Worm (Caenorhabditis elegans) whole organism, L3 larva: ENCODE data around the gene abts-3.

Experiments
- aly-2 ChIP-seq: fragments of 150-350 bp; optimal IDR thresholded peaks from 2 replicates; lab custom pipeline; 2014; ENCODE audit warnings: missing biosample characterization, missing genetic modification characterization
- ama-1 ChIP-seq: fragments of 150-350 bp; optimal IDR thresholded peaks from 2 replicates; lab custom pipeline; 2018
- ceh-16 ChIP-seq: sonication (generic microtip); optimal IDR thresholded peaks from 2 replicates; lab custom pipeline; 2017; ENCODE audit warnings: missing biosample characterization, missing genetic modification characterization
- egl-27 ChIP-seq: sonication (generic microtip); optimal IDR thresholded peaks from 4 replicates; lab custom pipeline; 2017; ENCODE audit warnings: missing biosample characterization, missing genetic modification reagents, missing genetic modification characterization
- elt-1 ChIP-seq: fragments of 150-350 bp; optimal IDR thresholded peaks from 2 replicates; lab custom pipeline; 2014; ENCODE audit warnings: missing biosample characterization, missing genetic modification characterization
- jun-1 ChIP-seq: fragments of 150-350 bp; optimal IDR thresholded peaks from 2 replicates; lab custom pipeline; 2014; ENCODE audit warnings: missing biosample characterization, missing genetic modification reagents, missing genetic modification characterization
- lin-15B ChIP-seq: fragments of 150-350 bp; optimal IDR thresholded peaks from 2 replicates; lab custom pipeline; 2014; ENCODE audit warnings: missing biosample characterization, missing genetic modification characterization
- lin-39 ChIP-seq: fragments of 150-350 bp; optimal IDR thresholded peaks from 2 replicates; lab custom pipeline; 2018; ENCODE audit warnings: missing biosample characterization, missing genetic modification reagents, missing genetic modification characterization
- skn-1 ChIP-seq: fragments of 150-350 bp; optimal IDR thresholded peaks from 2 replicates; lab custom pipeline; 2014; ENCODE audit warnings: missing biosample characterization, missing genetic modification characterization
- tbx-2 ChIP-seq: sonication (generic microtip); optimal IDR thresholded peaks from 2 replicates; lab custom pipeline; 2016; ENCODE audit warnings: mild to moderate bottlenecking, missing genetic modification characterization, missing compliant biosample characterization
- unc-39 ChIP-seq: sonication (generic microtip); optimal IDR thresholded peaks from 4 replicates; lab custom pipeline; 2017; ENCODE audit warnings: missing biosample characterization, missing genetic modification characterization
- unc-62 ChIP-seq: fragments of 150-350 bp; sonication (generic microtip); optimal IDR thresholded peaks from 4 replicates; lab custom pipeline; 2014; ENCODE audit warnings: missing biosample characterization, missing genetic modification reagents, missing genetic modification characterization

- no peak for TF ChIP-seq jun-1 (tag; lab: Kevin White, UChicago)
- TF ChIP-seq ama-1 (lab: Kevin White, UChicago) = no peak
- no peak for TF ChIP-seq unc-62 (GFP tag; lab: Kevin White, UChicago)
- no peak for TF ChIP-seq egl-27 (tag; lab: Kevin White, UChicago)
- TF ChIP-seq aly-2 (tag; lab: Kevin White, UChicago) = no peak
- TF ChIP-seq ceh-16 (tag; lab: Kevin White, UChicago) = no peak
- no peak for TF ChIP-seq lin-39 (tag; lab: Kevin White, UChicago)
- no peak for TF ChIP-seq lin-15B (tag; lab: Kevin White, UChicago)
- no peak for TF ChIP-seq tbx-2 (tag; lab: Kevin White, UChicago)
- TF ChIP-seq skn-1 (tag; lab: Kevin White, UChicago) = no peak
- no peak for TF ChIP-seq unc-39 (tag; lab: Kevin White, UChicago)
- no peak for TF ChIP-seq elt-1 (tag; lab: Kevin White, UChicago)
Observed at ce11 chrII:6198468-6198867, 65.8 kb downstream of the abts-3 start, which contains the start of gene szy-4.
